Worm (Caenorhabditis elegans) whole organism, late embryonic: ENCODE data around the gene srg-62.

Experiments used
- ceh-24 ChIP-seq: sonication (generic microtip); optimal IDR thresholded peaks from 2 replicates; lab custom pipeline; 2016; ENCODE audit warnings: mild to moderate bottlenecking, missing genetic modification characterization, missing compliant biosample characterization
- ets-4 ChIP-seq: sonication (generic microtip); optimal IDR thresholded peaks from 2 replicates; lab custom pipeline; 2016; ENCODE audit warnings: missing genetic modification characterization, missing compliant biosample characterization
- fkh-10 ChIP-seq: fragments of 150-350 bp; optimal IDR thresholded peaks from 2 replicates; lab custom pipeline; 2014; ENCODE audit warnings: missing biosample characterization, missing genetic modification reagents, missing genetic modification characterization
- pha-2 ChIP-seq: sonication (generic microtip); optimal IDR thresholded peaks from 2 replicates; lab custom pipeline; 2017; ENCODE audit warnings: mild to moderate bottlenecking, missing genetic modification characterization, missing compliant biosample characterization
- tbx-2 ChIP-seq: sonication (generic microtip); optimal IDR thresholded peaks from 2 replicates; lab custom pipeline; 2016; ENCODE audit warnings: missing genetic modification characterization, missing compliant biosample characterization

- TF ChIP-seq ets-4 (tag; lab: Kevin White, UChicago) (no peak), pha-2 (no peak), ceh-24 (tag; lab: Kevin White, UChicago) (no peak), fkh-10 (no peak), tbx-2 (no peak)
Measured at ce11 chrV:2698826-2699225, 43.4 kb downstream of the srg-62 start, which contains the start of gene nuo-5.
